Fruit fly (Drosophila melanogaster) whole organism, embryonic: Measurements from ENCODE around the gene CG7071.

Experiments used
- Adf1 ChIP-seq: fragments of 200-800 bp; sonication (Bioruptor generic); IDR thresholded peaks from 2 replicates; pipeline ENCODE4 v1.3.6; 2022; ENCODE audit warnings: missing biosample characterization, missing genetic modification characterization
- Atf3 ChIP-seq: fragments of 200-800 bp; sonication (Bioruptor generic); optimal IDR thresholded peaks from 3 replicates; lab custom pipeline; 2016; ENCODE audit warnings: missing biosample characterization, missing genetic modification characterization
- Awh ChIP-seq: fragments of 200-800 bp; sonication (Bioruptor generic); IDR thresholded peaks from 2 replicates; pipeline ENCODE4, ENCODE4 v1.3.6; 2022; ENCODE audit warnings: missing biosample characterization, missing genetic modification characterization
- B-H2 ChIP-seq: fragments of 200-800 bp; sonication (Bioruptor generic); optimal IDR thresholded peaks from 2 replicates; lab custom pipeline; 2018; ENCODE audit warnings: missing biosample characterization, mild to moderate bottlenecking, missing genetic modification characterization
- C15 ChIP-seq: fragments of 200-800 bp; sonication (Bioruptor generic); IDR thresholded peaks from 3 replicates; pipeline ENCODE4 v1.3.6; 2022; ENCODE audit warnings: missing biosample characterization, missing genetic modification characterization
- CG10462 ChIP-seq: fragments of 200-800 bp; sonication (Bioruptor generic); optimal IDR thresholded peaks from 2 replicates; lab custom pipeline; 2016; ENCODE audit warnings: missing biosample characterization, missing genetic modification characterization
- CG11398 ChIP-seq: fragments of 200-800 bp; sonication (Bioruptor generic); optimal IDR thresholded peaks from 2 replicates; lab custom pipeline; 2016; ENCODE audit warnings: missing biosample characterization, missing genetic modification characterization
- CG12299 ChIP-seq: fragments of 200-800 bp; sonication (Bioruptor generic); optimal IDR thresholded peaks from 2 replicates; lab custom pipeline; 2018; ENCODE audit warnings: missing biosample characterization, mild to moderate bottlenecking, missing genetic modification characterization
- CG12744 ChIP-seq: fragments of 200-800 bp; sonication (Bioruptor generic); optimal IDR thresholded peaks from 2 replicates; lab custom pipeline; 2016; ENCODE audit warnings: missing biosample characterization, missing genetic modification characterization
- CG17359 ChIP-seq: fragments of 200-800 bp; sonication (Bioruptor generic); optimal IDR thresholded peaks from 3 replicates; lab custom pipeline; 2018; ENCODE audit warnings: missing biosample characterization, mild to moderate bottlenecking, missing genetic modification characterization, moderate library complexity
- CG2116 ChIP-seq: fragments of 200-800 bp; sonication (Bioruptor generic); optimal IDR thresholded peaks from 3 replicates; lab custom pipeline; 2018; ENCODE audit warnings: missing biosample characterization, mild to moderate bottlenecking, missing genetic modification characterization
- CG2120 ChIP-seq: fragments of 200-800 bp; sonication (Bioruptor generic); optimal IDR thresholded peaks from 3 replicates; lab custom pipeline; 2016; ENCODE audit warnings: missing biosample characterization, missing genetic modification characterization
- CG3281 ChIP-seq: fragments of 200-800 bp; sonication (Bioruptor generic); optimal IDR thresholded peaks from 3 replicates; lab custom pipeline; 2017; ENCODE audit warnings: missing biosample characterization, mild to moderate bottlenecking, missing genetic modification characterization
- CG34376 ChIP-seq: fragments of 200-800 bp; sonication (Bioruptor generic); optimal IDR thresholded peaks from 2 replicates; lab custom pipeline; 2018; ENCODE audit warnings: missing biosample characterization, mild to moderate bottlenecking, missing genetic modification characterization
- CG34422 ChIP-seq: fragments of 200-800 bp; sonication (Bioruptor generic); IDR thresholded peaks from 3 replicates; pipeline ENCODE4 v1.3.6; 2022; ENCODE audit warnings: missing biosample characterization, missing genetic modification characterization
- CG3838 ChIP-seq: fragments of 200-800 bp; sonication (Bioruptor generic); optimal IDR thresholded peaks from 3 replicates; lab custom pipeline; 2016; ENCODE audit warnings: missing biosample characterization, missing genetic modification characterization
- CG8281 ChIP-seq: fragments of 200-800 bp; sonication (Bioruptor generic); optimal IDR thresholded peaks from 2 replicates; lab custom pipeline; 2018; ENCODE audit warnings: missing biosample characterization, mild to moderate bottlenecking, missing genetic modification characterization, moderate library complexity
- CkIIα-i1 ChIP-seq: fragments of 200-800 bp; sonication (Bioruptor generic); IDR thresholded peaks from 2 replicates; pipeline ENCODE4 v1.3.6; 2022; ENCODE audit warnings: missing biosample characterization, missing genetic modification characterization
- CoRest ChIP-seq: fragments of 200-800 bp; sonication (Bioruptor generic); optimal IDR thresholded peaks from 3 replicates; lab custom pipeline; 2018; ENCODE audit warnings: missing biosample characterization, mild to moderate bottlenecking, missing genetic modification characterization, moderate library complexity
- Dip2 ChIP-seq: fragments of 200-800 bp; sonication (Bioruptor generic); IDR thresholded peaks from 2 replicates; pipeline ENCODE4 v1.3.6; 2022; ENCODE audit warnings: missing biosample characterization, missing genetic modification characterization
- E2f1 ChIP-seq: fragments of 200-800 bp; sonication (Bioruptor generic); IDR thresholded peaks from 2 replicates; pipeline ENCODE4 v1.3.6; 2022; ENCODE audit warnings: missing biosample characterization, missing genetic modification characterization
- Eip74EF ChIP-seq, 2 experiments: fragments of 200-800 bp in 1 of 2; fragments of >200 bp in 1 of 2; sonication (Bioruptor generic) in 1 of 2; optimal IDR thresholded peaks; 2 replicates each; lab custom pipeline; 2017 to 2019; ENCODE audit warnings: missing biosample characterization in 2 of 2, missing genetic modification characterization in 2 of 2, mild to moderate bottlenecking in 1 of 2, moderate library complexity in 1 of 2
- HmgD ChIP-seq: fragments of 200-800 bp; sonication (Bioruptor generic); optimal IDR thresholded peaks from 3 replicates; lab custom pipeline; 2016; ENCODE audit warnings: missing biosample characterization, missing genetic modification characterization
- Hr3 ChIP-seq: fragments of 200-800 bp; sonication (Bioruptor generic); optimal IDR thresholded peaks from 3 replicates; lab custom pipeline; 2016; ENCODE audit warnings: missing biosample characterization, missing genetic modification characterization
- Lim3 ChIP-seq: fragments of 200-800 bp; sonication (Bioruptor generic); IDR thresholded peaks from 2 replicates; pipeline ENCODE4 v1.3.6; 2022; ENCODE audit warnings: missing biosample characterization, missing genetic modification characterization
- NC2β ChIP-seq: fragments of 200-800 bp; sonication (Bioruptor generic); optimal IDR thresholded peaks from 2 replicates; lab custom pipeline; 2016; ENCODE audit warnings: missing biosample characterization, missing genetic modification characterization
- Oaz ChIP-seq: fragments of 200-800 bp; sonication (Bioruptor generic); IDR thresholded peaks from 2 replicates; pipeline ENCODE4 v1.3.6; 2022; ENCODE audit warnings: missing biosample characterization, missing genetic modification characterization
- Scr ChIP-seq: fragments of 200-800 bp; sonication (Bioruptor generic); IDR thresholded peaks from 2 replicates; pipeline ENCODE4 v1.3.6; 2022; ENCODE audit warnings: missing biosample characterization, missing genetic modification characterization; ENCODE audit not compliant: partially characterized antibody
- Six4 ChIP-seq: fragments of 200-800 bp; sonication (Bioruptor generic); optimal IDR thresholded peaks from 2 replicates; lab custom pipeline; 2016; ENCODE audit warnings: missing biosample characterization, missing genetic modification characterization
- Taf1 ChIP-seq: fragments of 200-800 bp; sonication (Bioruptor generic); IDR thresholded peaks from 2 replicates; pipeline ENCODE4 v1.3.6; 2022; ENCODE audit warnings: missing biosample characterization, missing genetic modification characterization
- bigmax ChIP-seq: fragments of 200-800 bp; sonication (Bioruptor generic); optimal IDR thresholded peaks from 2 replicates; lab custom pipeline; 2018; ENCODE audit warnings: missing biosample characterization, mild to moderate bottlenecking, missing genetic modification characterization
- chm ChIP-seq: fragments of 200-800 bp; sonication (Bioruptor generic); IDR thresholded peaks from 2 replicates; pipeline ENCODE4 v1.3.6; 2022; ENCODE audit warnings: missing biosample characterization, missing genetic modification characterization
- corto ChIP-seq: fragments of 200-800 bp; sonication (Bioruptor generic); optimal IDR thresholded peaks from 2 replicates; lab custom pipeline; 2016; ENCODE audit warnings: missing biosample characterization, mild to moderate bottlenecking, missing genetic modification characterization, moderate library complexity
- gcm ChIP-seq: fragments of 200-800 bp; sonication (Bioruptor generic); optimal IDR thresholded peaks from 2 replicates; lab custom pipeline; 2019; ENCODE audit warnings: missing biosample characterization, mild to moderate bottlenecking, missing genetic modification characterization, moderate library complexity
- gem ChIP-seq: fragments of 200-800 bp; sonication (Bioruptor generic); optimal IDR thresholded peaks from 2 replicates; lab custom pipeline; 2019; ENCODE audit warnings: missing biosample characterization, mild to moderate bottlenecking, missing genetic modification characterization, moderate library complexity
- gt ChIP-seq: fragments of 200-800 bp; sonication (Bioruptor generic); IDR thresholded peaks from 2 replicates; pipeline ENCODE4 v1.3.6; 2022; ENCODE audit warnings: missing biosample characterization, missing genetic modification characterization
- hth ChIP-seq: fragments of >200 bp; optimal IDR thresholded peaks from 2 replicates; lab custom pipeline; 2017; ENCODE audit warnings: inconsistent platforms
- lab ChIP-seq: fragments of 200-800 bp; sonication (Bioruptor generic); optimal IDR thresholded peaks from 3 replicates; lab custom pipeline; 2017; ENCODE audit warnings: missing biosample characterization, missing genetic modification characterization, mild to moderate bottlenecking, moderate library complexity, missing genetic modification reagents
- lbe ChIP-seq: fragments of 200-800 bp; sonication (Bioruptor generic); optimal IDR thresholded peaks from 2 replicates; lab custom pipeline; 2016; ENCODE audit warnings: missing biosample characterization, mild to moderate bottlenecking, missing genetic modification characterization
- nom ChIP-seq: fragments of 200-800 bp; sonication (Bioruptor generic); optimal IDR thresholded peaks from 2 replicates; lab custom pipeline; 2017; ENCODE audit warnings: missing biosample characterization, missing genetic modification characterization, mild to moderate bottlenecking, moderate library complexity, missing genetic modification reagents
- row ChIP-seq: fragments of 200-800 bp; sonication (Bioruptor generic); IDR thresholded peaks from 3 replicates; pipeline ENCODE4 v1.3.6; 2022; ENCODE audit warnings: missing biosample characterization, missing genetic modification characterization
- salm ChIP-seq: fragments of 200-800 bp; sonication (Bioruptor generic); optimal IDR thresholded peaks from 2 replicates; lab custom pipeline; 2018; ENCODE audit warnings: missing biosample characterization, mild to moderate bottlenecking, missing genetic modification characterization
- shn ChIP-seq: fragments of 200-800 bp; sonication (Bioruptor generic); optimal IDR thresholded peaks from 3 replicates; lab custom pipeline; 2016; ENCODE audit warnings: missing biosample characterization, missing genetic modification characterization
- sim ChIP-seq: fragments of 200-800 bp; sonication (Bioruptor generic); IDR thresholded peaks from 2 replicates; pipeline ENCODE4 v1.3.6; 2022; ENCODE audit warnings: missing biosample characterization, missing genetic modification characterization
- slp2 ChIP-seq: fragments of 200-800 bp; sonication (Bioruptor generic); optimal IDR thresholded peaks from 2 replicates; lab custom pipeline; 2016; ENCODE audit warnings: missing biosample characterization, missing genetic modification characterization
- stwl ChIP-seq: fragments of 200-800 bp; sonication (Bioruptor generic); optimal IDR thresholded peaks from 3 replicates; lab custom pipeline; 2018; ENCODE audit warnings: missing biosample characterization, mild to moderate bottlenecking, missing genetic modification characterization, moderate library complexity
- ttk ChIP-seq: fragments of 200-800 bp; sonication (Bioruptor generic); IDR thresholded peaks from 2 replicates; pipeline ENCODE4 v2.1.2; 2022; ENCODE audit warnings: missing biosample characterization, missing genetic modification characterization
- twi ChIP-seq: fragments of 200-800 bp; optimal IDR thresholded peaks from 2 replicates; lab custom pipeline; 2019; ENCODE audit warnings: missing biosample characterization, mild to moderate bottlenecking, missing genetic modification characterization, moderate library complexity
- vnd ChIP-seq: fragments of 200-800 bp; sonication (Bioruptor generic); IDR thresholded peaks from 3 replicates; pipeline ENCODE4 v1.3.6; 2022; ENCODE audit warnings: missing biosample characterization, missing genetic modification characterization; ENCODE audit not compliant: partially characterized antibody
- wdn ChIP-seq: fragments of 200-800 bp; sonication (Bioruptor generic); IDR thresholded peaks from 2 replicates; pipeline ENCODE4 v1.3.6; 2022; ENCODE audit warnings: missing biosample characterization, missing genetic modification characterization

Gene CG7071

dm6 chr3R:22367126-22368076, 5.0 kb downstream of the CG7071 start, which contains the start of the genes Polr3F and PyK (continued):
- TF ChIP-seq wdn (no peak), CG11398 (GFP tag; lab: Kevin White, UChicago) (no peak), gt (GFP tag; lab: Robert Waterston, UW) (no peak), stwl (tag; lab: Kevin White, UChicago) (peak; percentile 55), CG10462 (GFP tag; lab: Kevin White, UChicago) (no peak), chm (GFP tag; lab: Robert Waterston, UW) (no peak), hth (lab: Kevin White, UChicago) (no peak), CG34376 (GFP tag; lab: Kevin White, UChicago) (no peak), gcm (no peak), sim (GFP tag; lab: Robert Waterston, UW) (no peak), Adf1 (GFP tag; lab: Robert Waterston, UW) (no peak), CG8281 (no peak), CG2116 (GFP tag; lab: Kevin White, UChicago) (peak; percentile 32), CG3281 (GFP tag; lab: Kevin White, UChicago) (no peak), ttk (GFP tag; lab: Robert Waterston, UW) (no peak), HmgD (GFP tag; lab: Kevin White, UChicago) (no peak), C15 (GFP tag; lab: Robert Waterston, UW) (no peak), CG34422 (0 out of 3 replicates have a peak, but pooled peaks have one; percentile 1), Taf1 (GFP tag; lab: Robert Waterston, UW) (no peak), E2f1 (GFP tag; lab: Robert Waterston, UW) (no peak), bigmax (GFP tag; lab: Kevin White, UChicago) (no peak), CG12299 (tag; lab: Kevin White, UChicago) (no peak), CG3838 (peak; percentile 26), lab (GFP tag; lab: Kevin White, UChicago) (peak; percentile 43), Six4 (no peak), Oaz (GFP tag; lab: Robert Waterston, UW) (no peak), salm (no peak), CG12744 (GFP tag; lab: Kevin White, UChicago) (no peak), gem (peak; percentile 59), Atf3 (GFP tag; lab: Kevin White, UChicago) (no peak), corto (GFP tag; lab: Kevin White, UChicago) (no peak), CkIIα-i1 (GFP tag; lab: Robert Waterston, UW) (no peak), vnd (GFP tag; lab: Robert Waterston, UW) (no peak), CG2120 (GFP tag; lab: Kevin White, UChicago) (peak; percentile 52), Eip74EF (GFP tag; optimal IDR thresholded peaks at IDR 0.05; lab: Kevin White, UChicago) (no peak), Lim3 (GFP tag; lab: Robert Waterston, UW) (no peak), CoRest (tag; lab: Kevin White, UChicago) (peak; percentile 52), row (GFP tag; lab: Robert Waterston, UW) (peak; percentile 74), lbe (GFP tag; lab: Kevin White, UChicago) (peak; percentile 32), twi (tag; lab: Kevin White, UChicago) (peak; percentile 9), Dip2 (GFP tag; lab: Robert Waterston, UW) (no peak), Awh (GFP tag; lab: Robert Waterston, UW) (no peak), B-H2 (GFP tag; lab: Kevin White, UChicago) (no peak), nom (GFP tag; lab: Kevin White, UChicago) (no peak), Hr3 (GFP tag; lab: Kevin White, UChicago) (no peak), NC2β (GFP tag; lab: Kevin White, UChicago) (no peak), Scr (GFP tag; lab: Robert Waterston, UW) (peak; percentile 7; the same call in 1 of the 2 replicates), slp2 (GFP tag; lab: Kevin White, UChicago) (no peak), shn (GFP tag; lab: Kevin White, UChicago) (no peak), CG17359 (no peak)
